Worm (Caenorhabditis elegans) whole organism, L4 larva: Measurements from ENCODE around the gene tmc-2.
A peak's percentile ranks its signal among the peaks of the same experiment; 100 is the strongest.

Experiments
- D1046.2 ChIP-seq: fragments of 200-800 bp; sonication (Bioruptor generic); IDR thresholded peaks from 2 replicates; pipeline ENCODE4 v1.3.6; 2022; ENCODE audit warnings: missing genetic modification characterization, missing compliant biosample characterization
- F37D6.2 ChIP-seq: sonication (generic microtip); optimal IDR thresholded peaks from 2 replicates; lab custom pipeline; 2016; ENCODE audit warnings: mild to moderate bottlenecking, missing genetic modification characterization, missing compliant biosample characterization
- T20F7.1 ChIP-seq: fragments of 200-800 bp; sonication (Bioruptor generic); optimal IDR thresholded peaks from 2 replicates; lab custom pipeline; 2018; ENCODE audit warnings: mild to moderate bottlenecking, missing genetic modification characterization, missing compliant biosample characterization
- Y105C5A.15 ChIP-seq: fragments of 200-800 bp; sonication (Bioruptor generic); IDR thresholded peaks from 2 replicates; pipeline ENCODE4 v1.3.6; 2022; ENCODE audit warnings: missing genetic modification characterization, missing compliant biosample characterization
- Y5F2A.4 ChIP-seq: fragments of 200-800 bp; sonication (Bioruptor generic); optimal IDR thresholded peaks from 2 replicates; lab custom pipeline; 2018; ENCODE audit warnings: mild to moderate bottlenecking, missing genetic modification characterization, missing compliant biosample characterization
- aha-1 ChIP-seq: fragments of 150-350 bp; peaks from one replicate; lab custom pipeline; 2014; ENCODE audit warnings: missing biosample characterization, missing genetic modification characterization
- arid-1 ChIP-seq: fragments of 200-800 bp; sonication (Bioruptor generic); conservative IDR thresholded peaks from 2 replicates; pipeline ENCODE4 v1.3.6; 2022; ENCODE audit warnings: missing genetic modification reagents, missing genetic modification characterization, missing compliant biosample characterization
- attf-4 ChIP-seq: sonication (generic microtip); optimal IDR thresholded peaks from 3 replicates; lab custom pipeline; 2017; ENCODE audit warnings: missing biosample characterization, missing genetic modification characterization
- ceh-44 ChIP-seq: fragments of 200-800 bp; sonication (Bioruptor generic); IDR thresholded peaks from 2 replicates; pipeline ENCODE4 v1.3.6; 2022; ENCODE audit warnings: missing genetic modification reagents, missing genetic modification characterization, missing compliant biosample characterization
- cey-2 ChIP-seq: sonication (generic microtip); optimal IDR thresholded peaks from 3 replicates; lab custom pipeline; 2017; ENCODE audit warnings: missing genetic modification characterization, mild to moderate bottlenecking, missing compliant biosample characterization, antibody characterized with exemption, borderline replicate concordance; ENCODE audit not compliant: insufficient read depth
- daf-12 ChIP-seq: fragments of 150-350 bp; optimal IDR thresholded peaks from 2 replicates; lab custom pipeline; 2014; ENCODE audit warnings: missing biosample characterization, missing genetic modification reagents, missing genetic modification characterization
- daf-19 ChIP-seq: fragments of 200-800 bp; sonication (Bioruptor generic); conservative IDR thresholded peaks from 2 replicates; pipeline ENCODE4 v1.3.6; 2022; ENCODE audit warnings: missing genetic modification characterization, missing compliant biosample characterization
- daf-8 ChIP-seq: fragments of 200-800 bp; sonication (Bioruptor generic); IDR thresholded peaks from 2 replicates; pipeline ENCODE4 v1.3.6; 2022; ENCODE audit warnings: missing genetic modification characterization, missing compliant biosample characterization
- dmd-6 ChIP-seq: fragments of 200-800 bp; sonication (Bioruptor generic); IDR thresholded peaks from 2 replicates; pipeline ENCODE4 v1.3.6; 2022; ENCODE audit warnings: missing genetic modification reagents, missing genetic modification characterization, missing compliant biosample characterization
- dmd-9 ChIP-seq: fragments of 200-800 bp; sonication (Bioruptor generic); IDR thresholded peaks from 2 replicates; pipeline ENCODE4 v1.3.6; 2022; ENCODE audit warnings: missing genetic modification reagents, missing genetic modification characterization, missing compliant biosample characterization
- dve-1 ChIP-seq: sonication (generic microtip); optimal IDR thresholded peaks from 2 replicates; lab custom pipeline; 2017; ENCODE audit warnings: antibody characterized with exemption, mild to moderate bottlenecking, missing genetic modification characterization, missing compliant biosample characterization; ENCODE audit not compliant: insufficient read depth
- egl-43 ChIP-seq: fragments of 200-800 bp; sonication (Bioruptor generic); IDR thresholded peaks from 2 replicates; pipeline ENCODE4 v1.3.6; 2022; ENCODE audit warnings: missing genetic modification reagents, missing genetic modification characterization, missing compliant biosample characterization
- gei-8 ChIP-seq: fragments of 200-800 bp; sonication (Bioruptor generic); optimal IDR thresholded peaks from 2 replicates; lab custom pipeline; 2018; ENCODE audit warnings: mild to moderate bottlenecking, missing genetic modification characterization, missing compliant biosample characterization
- hlh-30 ChIP-seq: sonication (generic microtip); optimal IDR thresholded peaks from 2 replicates; lab custom pipeline; 2017; ENCODE audit warnings: antibody characterized with exemption, mild to moderate bottlenecking, missing genetic modification characterization, missing compliant biosample characterization; ENCODE audit not compliant: insufficient read depth
- hmg-1.1 ChIP-seq: fragments of 200-800 bp; sonication (Bioruptor generic); IDR thresholded peaks from 2 replicates; pipeline ENCODE4 v1.3.6; 2022; ENCODE audit warnings: missing genetic modification reagents, missing genetic modification characterization, missing compliant biosample characterization
- jun-1 ChIP-seq: fragments of 150-350 bp; optimal IDR thresholded peaks from 2 replicates; lab custom pipeline; 2014; ENCODE audit warnings: missing biosample characterization, missing genetic modification reagents, missing genetic modification characterization
- lin-1 ChIP-seq: fragments of 200-800 bp; sonication (Bioruptor generic); IDR thresholded peaks from 2 replicates; pipeline ENCODE4 v1.3.6; 2022; ENCODE audit warnings: missing genetic modification reagents, missing genetic modification characterization, missing compliant biosample characterization
- lin-13 ChIP-seq: fragments of 150-350 bp; optimal IDR thresholded peaks from 2 replicates; lab custom pipeline; 2014; ENCODE audit warnings: missing biosample characterization, missing genetic modification reagents, missing genetic modification characterization
- lin-39 ChIP-seq: fragments of 150-350 bp; optimal IDR thresholded peaks from 2 replicates; lab custom pipeline; 2014; ENCODE audit warnings: missing biosample characterization, missing genetic modification reagents, missing genetic modification characterization
- lsy-2 ChIP-seq, 2 experiments: fragments of 150-350 bp in 1 of 2; sonication (generic microtip) in 1 of 2; optimal IDR thresholded peaks; 2 replicates each; lab custom pipeline; 2014 to 2017; ENCODE audit warnings: missing biosample characterization in 2 of 2, missing genetic modification characterization in 2 of 2
- madf-9 ChIP-seq: fragments of 200-800 bp; sonication (Bioruptor generic); conservative IDR thresholded peaks from 2 replicates; pipeline ENCODE4 v1.3.6; 2022; ENCODE audit warnings: missing genetic modification reagents, missing genetic modification characterization, missing compliant biosample characterization
- mdl-1 ChIP-seq, 2 experiments: fragments of 150-350 bp in 1 of 2; sonication (generic microtip) in 1 of 2; optimal IDR thresholded peaks; 2 replicates each; lab custom pipeline; 2014 to 2017; ENCODE audit warnings: missing biosample characterization in 2 of 2, missing genetic modification characterization in 2 of 2
- mes-2 ChIP-seq: sonication (generic microtip); optimal IDR thresholded peaks from 2 replicates; lab custom pipeline; 2016; ENCODE audit warnings: missing genotype, mild to moderate bottlenecking, missing genetic modification characterization, missing compliant biosample characterization; ENCODE audit not compliant: poor library complexity, severe bottlenecking
- mxl-2 ChIP-seq: fragments of 200-800 bp; sonication (Bioruptor generic); conservative IDR thresholded peaks from 2 replicates; pipeline ENCODE4 v1.3.6; 2022; ENCODE audit warnings: missing genetic modification reagents, missing genetic modification characterization, missing compliant biosample characterization
- mxl-3 ChIP-seq: fragments of 200-800 bp; sonication (Bioruptor generic); optimal IDR thresholded peaks from 2 replicates; lab custom pipeline; 2018; ENCODE audit warnings: mild to moderate bottlenecking, missing genetic modification characterization, missing compliant biosample characterization
- nhr-11 ChIP-seq: fragments of 150-350 bp; optimal IDR thresholded peaks from 2 replicates; lab custom pipeline; 2014; ENCODE audit warnings: missing biosample characterization, missing genetic modification characterization
- nhr-111 ChIP-seq: fragments of 200-800 bp; sonication (Bioruptor generic); optimal IDR thresholded peaks from 2 replicates; lab custom pipeline; 2018; ENCODE audit warnings: mild to moderate bottlenecking, missing genetic modification characterization, missing compliant biosample characterization
- nhr-237 ChIP-seq: sonication (generic microtip); optimal IDR thresholded peaks from 2 replicates; lab custom pipeline; 2017; ENCODE audit warnings: missing biosample characterization, missing genetic modification characterization
- nhr-28 ChIP-seq: fragments of 150-350 bp; optimal IDR thresholded peaks from 2 replicates; lab custom pipeline; 2014; ENCODE audit warnings: missing biosample characterization, missing genetic modification characterization
- nhr-41 ChIP-seq: fragments of 200-800 bp; sonication (Bioruptor generic); IDR thresholded peaks from 2 replicates; pipeline ENCODE4 v1.3.6; 2022; ENCODE audit warnings: missing genetic modification reagents, missing genetic modification characterization, missing compliant biosample characterization
- nhr-48 ChIP-seq: sonication (generic microtip); optimal IDR thresholded peaks from 2 replicates; lab custom pipeline; 2016; ENCODE audit warnings: mild to moderate bottlenecking, missing genetic modification characterization, missing compliant biosample characterization
- nhr-6 ChIP-seq: fragments of 150-350 bp; optimal IDR thresholded peaks from 2 replicates; lab custom pipeline; 2014; ENCODE audit warnings: missing biosample characterization, missing genetic modification characterization
- nhr-77 ChIP-seq: fragments of 150-350 bp; optimal IDR thresholded peaks from 2 replicates; lab custom pipeline; 2014; ENCODE audit warnings: missing biosample characterization, missing genetic modification characterization
- pha-4 ChIP-seq, 2 experiments: fragments of 150-350 bp in 1 of 2; fragments of 200-800 bp in 1 of 2; sonication (Bioruptor generic) in 1 of 2; IDR thresholded peaks in 1 of 2; optimal IDR thresholded peaks in 1 of 2; 2 replicates each; pipeline versions ENCODE4 v1.3.6 to Lab custom; 2014 to 2022; ENCODE audit warnings: missing genetic modification characterization in 2 of 2, missing genetic modification reagents in 2 of 2, missing biosample characterization in 1 of 2, missing compliant biosample characterization in 1 of 2
- php-3 ChIP-seq: fragments of 200-800 bp; sonication (Bioruptor generic); IDR thresholded peaks from 2 replicates; pipeline ENCODE4 v1.3.6; 2022; ENCODE audit warnings: missing genetic modification reagents, missing genetic modification characterization, missing compliant biosample characterization
- saeg-2 ChIP-seq: fragments of 200-800 bp; sonication (Bioruptor generic); IDR thresholded peaks from 2 replicates; pipeline ENCODE4 v1.3.6; 2022; ENCODE audit warnings: missing genetic modification reagents, missing genetic modification characterization, missing compliant biosample characterization
- skn-1 ChIP-seq: fragments of 150-350 bp; optimal IDR thresholded peaks from 2 replicates; lab custom pipeline; 2014; ENCODE audit warnings: missing biosample characterization, missing genetic modification characterization
- spr-1 ChIP-seq: sonication (generic microtip); optimal IDR thresholded peaks from 2 replicates; lab custom pipeline; 2016; ENCODE audit warnings: mild to moderate bottlenecking, missing genetic modification characterization, missing compliant biosample characterization
- tag-97 ChIP-seq: fragments of 200-800 bp; sonication (Bioruptor generic); IDR thresholded peaks from 2 replicates; pipeline ENCODE4 v1.3.6; 2022; ENCODE audit warnings: missing genetic modification characterization, missing compliant biosample characterization
- tra-1 ChIP-seq: fragments of 200-800 bp; sonication (Bioruptor generic); IDR thresholded peaks from 2 replicates; pipeline ENCODE4 v1.3.6; 2022; ENCODE audit warnings: missing genetic modification reagents, missing genetic modification characterization, missing compliant biosample characterization
- zag-1 ChIP-seq: fragments of 150-350 bp; optimal IDR thresholded peaks from 2 replicates; lab custom pipeline; 2014; ENCODE audit warnings: missing biosample characterization, missing genetic modification characterization
- zfp-3 ChIP-seq: fragments of 200-800 bp; sonication (Bioruptor generic); conservative IDR thresholded peaks from 2 replicates; pipeline ENCODE4 v1.3.6; 2022; ENCODE audit warnings: missing genetic modification reagents, missing genetic modification characterization, missing compliant biosample characterization
- zip-11 ChIP-seq: fragments of 200-800 bp; sonication (Bioruptor generic); IDR thresholded peaks from 2 replicates; pipeline ENCODE4 v1.3.6; 2022; ENCODE audit warnings: missing genetic modification characterization, missing compliant biosample characterization
- zip-2 ChIP-seq: fragments of 150-350 bp; optimal IDR thresholded peaks from 2 replicates; lab custom pipeline; 2014; ENCODE audit warnings: missing biosample characterization, missing genetic modification characterization

tmc-2 gene

ce11 chrX:9270753-9271152 is 32.8 kb upstream of the tmc-2 start, which contains the start of gene B0416.5:
B0416.5 (minus strand) TSS chrX:9270853.
- no peak for TF ChIP-seq dmd-9 (GFP tag; lab: Robert Waterston, UW)
- no peak for TF ChIP-seq nhr-111 (GFP tag; lab: Kevin White, UChicago)
- no peak for TF ChIP-seq dve-1 (tag; lab: Kevin White, UChicago)
- no peak for TF ChIP-seq zip-2
- no peak for TF ChIP-seq tra-1
- TF ChIP-seq lin-39 (tag; lab: Kevin White, UChicago), result no peak
- no peak for TF ChIP-seq nhr-48 (tag; lab: Kevin White, UChicago)
- TF ChIP-seq, all 104 proteins: peak for 0

ce11 chrX:9271886-9272285 is 31.6 kb upstream of the tmc-2 start:
- TF ChIP-seq gei-8 (no peak), egl-43 (GFP tag; lab: Robert Waterston, UW) (no peak), hmg-1.1 (GFP tag; lab: Robert Waterston, UW) (no peak), mes-2 (tag; lab: Kevin White, UChicago) (no peak), madf-9 (GFP tag; lab: Robert Waterston, UW) (no peak), hlh-30 (tag; lab: Kevin White, UChicago) (no peak), daf-8 (GFP tag; lab: Robert Waterston, UW) (no peak), saeg-2 (no peak), tag-97 (GFP tag; lab: Robert Waterston, UW) (no peak), lin-1 (GFP tag; lab: Robert Waterston, UW) (no peak), daf-19 (GFP tag; lab: Robert Waterston, UW) (no peak), nhr-28 (tag; lab: Kevin White, UChicago) (peak; percentile 75), F37D6.2 (tag; lab: Kevin White, UChicago) (no peak), spr-1 (tag; lab: Kevin White, UChicago) (no peak), php-3 (GFP tag; lab: Robert Waterston, UW) (no peak; the same call in 1 of the 2 replicates), dmd-6 (GFP tag; lab: Robert Waterston, UW) (peak; percentile 82), nhr-6 (tag; lab: Kevin White, UChicago) (peak; percentile 51), daf-12 (tag; lab: Kevin White, UChicago) (no peak), nhr-77 (tag; lab: Kevin White, UChicago) (peak; percentile 25), aha-1 (peak; percentile 94), Y105C5A.15 (GFP tag; lab: Robert Waterston, UW) (no peak), lin-13 (peak; percentile 18), nhr-111 (GFP tag; lab: Kevin White, UChicago) (no peak), skn-1 (tag; lab: Kevin White, UChicago) (no peak), pha-4 (GFP tag; IDR thresholded peaks at IDR 0.05; lab: Robert Waterston, UW) (0 out of 2 replicates have a peak, but pooled peaks have one; percentile 35), pha-4 (tag; optimal IDR thresholded peaks at IDR 0.05; lab: Kevin White, UChicago) (no peak), zfp-3 (GFP tag; lab: Robert Waterston, UW) (no peak), cey-2 (no peak), T20F7.1 (no peak), lsy-2 (tag; optimal IDR thresholded peaks at IDR 0.05; lab: Kevin White, UChicago) (no peak), mxl-3 (GFP tag; lab: Kevin White, UChicago) (no peak), zag-1 (tag; lab: Kevin White, UChicago) (no peak), arid-1 (GFP tag; lab: Robert Waterston, UW) (no peak), nhr-237 (tag; lab: Kevin White, UChicago) (no peak), Y5F2A.4 (GFP tag; lab: Kevin White, UChicago) (no peak), zip-11 (GFP tag; lab: Robert Waterston, UW) (no peak), ceh-44 (no peak), dve-1 (tag; lab: Kevin White, UChicago) (peak; percentile 87), mxl-2 (no peak), nhr-11 (tag; lab: Kevin White, UChicago) (no peak), D1046.2 (no peak), nhr-41 (GFP tag; lab: Robert Waterston, UW) (peak; percentile 52; the same call in 1 of the 2 replicates), mdl-1 (tag; optimal IDR thresholded peaks at IDR 0.05; lab: Kevin White, UChicago) (no peak), jun-1 (tag; lab: Kevin White, UChicago) (no peak), attf-4 (tag; lab: Kevin White, UChicago) (no peak)
